Worm (Caenorhabditis elegans) whole organism, L2 larva: Measurements from ENCODE around the gene C05C8.7.

Experiments
- R02D3.7 ChIP-seq: fragments of 150-350 bp; optimal IDR thresholded peaks from 2 replicates; lab custom pipeline; 2014; ENCODE audit warnings: missing biosample characterization, missing genetic modification characterization
- Y55F3AM.14 ChIP-seq: fragments of 200-800 bp; sonication (Bioruptor generic); optimal IDR thresholded peaks from 2 replicates; lab custom pipeline; 2018; ENCODE audit warnings: mild to moderate bottlenecking, missing genetic modification characterization, missing compliant biosample characterization
- ZK546.5 ChIP-seq: sonication (generic microtip); optimal IDR thresholded peaks from 2 replicates; lab custom pipeline; 2017; ENCODE audit warnings: missing biosample characterization, missing genetic modification characterization
- alr-1 ChIP-seq: fragments of 150-350 bp; optimal IDR thresholded peaks from 2 replicates; lab custom pipeline; 2014; ENCODE audit warnings: missing biosample characterization, missing genetic modification characterization
- ceh-82 ChIP-seq: fragments of 150-350 bp; optimal IDR thresholded peaks from 2 replicates; lab custom pipeline; 2014; ENCODE audit warnings: missing biosample characterization, missing genetic modification characterization
- crh-2 ChIP-seq: sonication (generic microtip); optimal IDR thresholded peaks from 2 replicates; lab custom pipeline; 2017; ENCODE audit warnings: missing biosample characterization, missing genetic modification characterization
- elt-1 ChIP-seq: fragments of 150-350 bp; optimal IDR thresholded peaks from 2 replicates; lab custom pipeline; 2014; ENCODE audit warnings: missing biosample characterization, missing genetic modification characterization
- elt-3 ChIP-seq: sonication (generic microtip); optimal IDR thresholded peaks from 2 replicates; lab custom pipeline; 2017; ENCODE audit warnings: missing biosample characterization, missing genetic modification characterization
- fos-1 ChIP-seq: fragments of 150-350 bp; optimal IDR thresholded peaks from 2 replicates; lab custom pipeline; 2014; ENCODE audit warnings: missing biosample characterization, missing genetic modification characterization
- lin-11 ChIP-seq: fragments of 150-350 bp; sonication (generic microtip); optimal IDR thresholded peaks from 2 replicates; lab custom pipeline; 2014; ENCODE audit warnings: missing biosample characterization, missing genetic modification characterization, inconsistent platforms, mixed read lengths
- lin-39 ChIP-seq: fragments of 150-350 bp; optimal IDR thresholded peaks from 2 replicates; lab custom pipeline; 2014; ENCODE audit warnings: missing biosample characterization, missing genetic modification reagents, missing genetic modification characterization
- lsy-2 ChIP-seq, 2 experiments: fragments of 150-350 bp in 1 of 2; sonication (generic microtip) in 1 of 2; optimal IDR thresholded peaks; 2 replicates each; lab custom pipeline; 2014 to 2017; ENCODE audit warnings: missing biosample characterization in 2 of 2, missing genetic modification characterization in 2 of 2
- mab-5 ChIP-seq: fragments of 150-350 bp; optimal IDR thresholded peaks from 2 replicates; lab custom pipeline; 2014; ENCODE audit warnings: missing biosample characterization, missing genetic modification characterization
- mbf-1 ChIP-seq: sonication (generic microtip); optimal IDR thresholded peaks from 2 replicates; lab custom pipeline; 2017; ENCODE audit warnings: missing biosample characterization, missing genetic modification characterization
- mdl-1 ChIP-seq, 2 experiments: fragments of 150-350 bp in 1 of 2; sonication (generic microtip) in 1 of 2; optimal IDR thresholded peaks; 2 replicates each; lab custom pipeline; 2017; ENCODE audit warnings: missing biosample characterization in 2 of 2, missing genetic modification characterization in 2 of 2
- nhr-11 ChIP-seq: fragments of 150-350 bp; optimal IDR thresholded peaks from 2 replicates; lab custom pipeline; 2014; ENCODE audit warnings: missing biosample characterization, missing genetic modification characterization
- nhr-129 ChIP-seq: fragments of 150-350 bp; optimal IDR thresholded peaks from 2 replicates; lab custom pipeline; 2014; ENCODE audit warnings: missing biosample characterization, missing genetic modification characterization
- nhr-21 ChIP-seq: fragments of 150-350 bp; optimal IDR thresholded peaks from 2 replicates; lab custom pipeline; 2014; ENCODE audit warnings: missing biosample characterization, missing genetic modification characterization
- nhr-23 ChIP-seq: fragments of 150-350 bp; optimal IDR thresholded peaks from 2 replicates; lab custom pipeline; 2014; ENCODE audit warnings: missing biosample characterization, missing genetic modification reagents, missing genetic modification characterization
- nhr-25 ChIP-seq: fragments of 150-350 bp; sonication (generic microtip); optimal IDR thresholded peaks from 3 replicates; lab custom pipeline; 2014; ENCODE audit warnings: missing biosample characterization, missing genetic modification characterization
- nhr-6 ChIP-seq: fragments of 150-350 bp; optimal IDR thresholded peaks from 2 replicates; lab custom pipeline; 2014; ENCODE audit warnings: missing biosample characterization, missing genetic modification characterization
- nhr-77 ChIP-seq: fragments of 150-350 bp; optimal IDR thresholded peaks from 2 replicates; lab custom pipeline; 2014; ENCODE audit warnings: missing biosample characterization, missing genetic modification characterization
- peb-1 ChIP-seq: fragments of 150-350 bp; optimal IDR thresholded peaks from 2 replicates; lab custom pipeline; 2014; ENCODE audit warnings: missing biosample characterization, missing genetic modification characterization
- skn-1 ChIP-seq: sonication (generic microtip); optimal IDR thresholded peaks from 2 replicates; lab custom pipeline; 2017; ENCODE audit warnings: missing biosample characterization, missing genetic modification characterization
- sma-9 ChIP-seq, 2 experiments: fragments of 150-350 bp in 1 of 2; sonication (generic microtip) in 1 of 2; optimal IDR thresholded peaks; 2 replicates each; lab custom pipeline; 2014 to 2016; ENCODE audit warnings: missing genetic modification characterization in 2 of 2, mild to moderate bottlenecking in 1 of 2, missing biosample characterization in 1 of 2, missing compliant biosample characterization in 1 of 2, missing genetic modification reagents in 1 of 2, moderate library complexity in 1 of 2
- snpc-4 ChIP-seq: fragments of 150-350 bp; optimal IDR thresholded peaks from 2 replicates; lab custom pipeline; 2014; ENCODE audit warnings: missing biosample characterization, missing genetic modification characterization
- unc-55 ChIP-seq: fragments of 150-350 bp; sonication (generic microtip); optimal IDR thresholded peaks from 3 replicates; lab custom pipeline; 2014; ENCODE audit warnings: missing biosample characterization, missing genetic modification reagents, missing genetic modification characterization
- ztf-1 ChIP-seq: fragments of 200-800 bp; sonication (Bioruptor generic); conservative IDR thresholded peaks from 2 replicates; pipeline ENCODE4 v1.3.6; 2022; ENCODE audit warnings: missing genetic modification characterization, missing compliant biosample characterization
- ztf-4 ChIP-seq: fragments of 150-350 bp; optimal IDR thresholded peaks from 2 replicates; lab custom pipeline; 2014; ENCODE audit warnings: missing biosample characterization, missing genetic modification characterization

C05C8.7 gene

DNA sequence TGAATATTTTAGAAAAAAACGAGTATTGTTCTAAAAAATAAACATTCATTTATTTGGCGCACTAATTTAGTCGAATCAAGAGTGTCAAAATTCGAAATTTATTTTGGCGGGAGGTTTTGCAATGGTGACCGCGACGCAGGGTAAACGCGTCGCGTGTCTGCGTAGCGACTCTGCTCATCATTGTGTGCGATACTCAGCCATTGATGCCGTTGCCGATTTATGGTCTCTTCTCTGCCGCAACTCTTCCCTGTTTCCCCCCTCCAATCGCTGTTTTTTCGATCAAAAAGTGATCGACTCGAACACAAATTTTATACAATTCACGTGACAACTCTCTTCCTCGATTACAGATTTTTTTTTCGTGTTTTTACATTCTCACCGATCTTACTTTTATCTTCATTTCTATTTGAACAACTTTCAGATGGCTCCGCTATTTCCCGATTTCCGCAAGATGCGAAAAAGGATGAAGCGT is 50.3 kb downstream of the C05C8.7 start, which contains the start of gene F09G2.2 (continued):
- TF ChIP-seq snpc-4 (tag; lab: Kevin White, UChicago): peak; percentile 71
- no peak for TF ChIP-seq mbf-1 (tag; lab: Kevin White, UChicago)
- TF ChIP-seq nhr-23 (tag; lab: Kevin White, UChicago): no peak
- TF ChIP-seq mdl-1 (tag; optimal IDR thresholded peaks at IDR 0.05; lab: Kevin White, UChicago): peak in 1 of 2 experiments; percentile 48
- TF ChIP-seq nhr-21 (tag; lab: Kevin White, UChicago): peak; percentile 88
- TF ChIP-seq fos-1 (tag; lab: Kevin White, UChicago): peak; percentile 90
- TF ChIP-seq elt-1 (tag; lab: Kevin White, UChicago): no peak
- TF ChIP-seq nhr-129 (tag; lab: Kevin White, UChicago): peak; percentile 90

DNA sequence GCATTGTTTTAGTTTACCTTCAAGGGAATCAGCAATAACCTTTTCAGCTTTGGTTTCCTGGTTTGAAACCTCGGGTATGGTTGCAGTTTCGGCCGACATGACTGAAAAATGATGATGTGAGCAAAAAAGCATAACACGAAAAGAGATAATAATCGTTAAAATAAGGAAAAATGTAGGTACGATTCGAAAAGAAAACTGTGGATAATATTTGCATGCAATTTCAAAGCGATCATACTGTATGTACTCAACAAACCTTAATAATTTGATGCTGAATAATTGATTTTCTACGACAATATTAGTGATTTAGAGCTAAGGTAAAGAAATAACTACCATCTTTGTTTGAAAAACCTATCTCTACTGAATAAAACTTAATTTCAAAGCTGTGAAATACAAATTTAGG is 50.8 kb downstream of the C05C8.7 start, which contains the start of gene attf-2:
attf-2 (minus strand) TSS at position 101 of the 400 bp plus-strand sequence.
- TF ChIP-seq Y55F3AM.14 (GFP tag; lab: Kevin White, UChicago) (no peak), nhr-77 (tag; lab: Kevin White, UChicago) (no peak), lsy-2 (tag; optimal IDR thresholded peaks at IDR 0.05; lab: Kevin White, UChicago) (no peak), skn-1 (tag; lab: Kevin White, UChicago) (no peak), mdl-1 (tag; optimal IDR thresholded peaks at IDR 0.05; lab: Kevin White, UChicago) (no peak), mab-5 (tag; lab: Kevin White, UChicago) (no peak), nhr-11 (tag; lab: Kevin White, UChicago) (no peak), crh-2 (no peak), sma-9 (GFP tag; optimal IDR thresholded peaks at IDR 0.05; lab: Kevin White, UChicago) (no peak), sma-9 (tag; optimal IDR thresholded peaks at IDR 0.05; lab: Kevin White, UChicago) (no peak), nhr-23 (tag; lab: Kevin White, UChicago) (no peak), ceh-82 (no peak), nhr-129 (tag; lab: Kevin White, UChicago) (no peak), R02D3.7 (tag; lab: Kevin White, UChicago) (no peak), ztf-1 (GFP tag; lab: Robert Waterston, UW) (no peak), ZK546.5 (tag; lab: Kevin White, UChicago) (no peak)

ce11 chrV:7194818-7195217 is 52.0 kb downstream of the C05C8.7 start:
- TF ChIP-seq lsy-2 (tag; optimal IDR thresholded peaks at IDR 0.05; lab: Kevin White, UChicago) (no peak), ztf-4 (tag; lab: Kevin White, UChicago) (no peak), sma-9 (GFP tag; optimal IDR thresholded peaks at IDR 0.05; lab: Kevin White, UChicago) (no peak), sma-9 (tag; optimal IDR thresholded peaks at IDR 0.05; lab: Kevin White, UChicago) (no peak), nhr-23 (tag; lab: Kevin White, UChicago) (no peak), ceh-82 (no peak), nhr-25 (tag; lab: Kevin White, UChicago) (no peak), fos-1 (tag; lab: Kevin White, UChicago) (no peak), ztf-1 (GFP tag; lab: Robert Waterston, UW) (no peak), alr-1 (tag; lab: Kevin White, UChicago) (no peak), nhr-11 (tag; lab: Kevin White, UChicago) (no peak), peb-1 (tag; lab: Kevin White, UChicago) (no peak), nhr-77 (tag; lab: Kevin White, UChicago) (no peak), unc-55 (GFP tag; lab: Kevin White, UChicago) (no peak), lin-39 (tag; lab: Kevin White, UChicago) (no peak), skn-1 (tag; lab: Kevin White, UChicago) (no peak), nhr-6 (no peak), elt-3 (no peak)
- TF ChIP-seq, all 48 proteins: peak for 0

DNA sequence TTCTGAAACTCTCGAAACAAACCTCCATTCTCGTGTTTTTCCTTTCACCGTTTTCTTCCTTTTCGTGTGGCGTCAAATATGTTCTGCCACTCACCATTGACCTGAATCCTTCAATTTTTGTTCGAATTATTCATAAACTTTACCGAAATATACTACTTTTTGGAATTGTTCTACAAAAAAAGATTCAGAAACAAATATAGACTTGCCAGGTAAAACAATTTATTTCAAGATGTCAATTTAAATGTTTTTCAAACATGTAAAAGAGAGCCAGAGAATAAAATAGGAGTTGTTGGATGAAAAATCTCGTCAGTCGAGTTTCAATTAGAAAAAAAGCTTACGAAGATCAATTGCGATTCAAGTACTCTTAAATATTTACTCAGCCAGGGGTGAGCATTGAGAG is 53.3 kb downstream of the C05C8.7 start, which contains the start of gene F09G2.8:
F09G2.8 (minus strand) TSS at position 101 of the 400 bp plus-strand sequence.
- TF ChIP-seq sma-9 (GFP tag; optimal IDR thresholded peaks at IDR 0.05; lab: Kevin White, UChicago) (no peak), sma-9 (tag; optimal IDR thresholded peaks at IDR 0.05; lab: Kevin White, UChicago) (no peak), lin-11 (tag; lab: Kevin White, UChicago) (no peak), ztf-4 (tag; lab: Kevin White, UChicago) (no peak), nhr-129 (tag; lab: Kevin White, UChicago) (no peak)
